Fruit fly (Drosophila melanogaster) S2 (cell line): ENCODE measurements around the gene Gagr.

Experiments used
- CG8478 ChIP-seq: fragments of >200 bp; optimal IDR thresholded peaks from 2 replicates; lab custom pipeline; 2018
- CTCF ChIP-seq, 2 experiments: fragments of >200 bp; optimal IDR thresholded peaks; 2 replicates each; lab custom pipeline; 2018

dm6 chr3L:16392203-16392800, 2.1 kb upstream of the Gagr start:
- TF ChIP-seq CG8478 (lab: Kevin White, UChicago) (no peak), CTCF (optimal IDR thresholded peaks at IDR 0.05; lab: Kevin White, UChicago) (no peak)
